Worm (Caenorhabditis elegans) whole organism, L1 larva: ENCODE measurements around the gene Y43F8B.7.

Source experiments
- aha-1 ChIP-seq: fragments of 150-350 bp; optimal IDR thresholded peaks from 2 replicates; lab custom pipeline; 2014; ENCODE audit warnings: missing biosample characterization, missing genetic modification characterization
- mdl-1 ChIP-seq, 2 experiments: fragments of 150-350 bp; optimal IDR thresholded peaks; 2 replicates each; lab custom pipeline; 2014 to 2017; ENCODE audit warnings: missing biosample characterization in 2 of 2, missing genetic modification characterization in 2 of 2, inconsistent platforms in 1 of 2
- nhr-71 ChIP-seq: sonication (generic microtip); optimal IDR thresholded peaks from 2 replicates; lab custom pipeline; 2016; ENCODE audit warnings: mild to moderate bottlenecking, missing genetic modification characterization, moderate library complexity, missing compliant biosample characterization
- sox-4 ChIP-seq: sonication (generic microtip); optimal IDR thresholded peaks from 2 replicates; lab custom pipeline; 2016; ENCODE audit warnings: missing genetic modification characterization, missing compliant biosample characterization
- unc-62 ChIP-seq: fragments of 150-350 bp; optimal IDR thresholded peaks from 2 replicates; lab custom pipeline; 2014; ENCODE audit warnings: missing biosample characterization, missing genetic modification reagents, missing genetic modification characterization

DNA sequence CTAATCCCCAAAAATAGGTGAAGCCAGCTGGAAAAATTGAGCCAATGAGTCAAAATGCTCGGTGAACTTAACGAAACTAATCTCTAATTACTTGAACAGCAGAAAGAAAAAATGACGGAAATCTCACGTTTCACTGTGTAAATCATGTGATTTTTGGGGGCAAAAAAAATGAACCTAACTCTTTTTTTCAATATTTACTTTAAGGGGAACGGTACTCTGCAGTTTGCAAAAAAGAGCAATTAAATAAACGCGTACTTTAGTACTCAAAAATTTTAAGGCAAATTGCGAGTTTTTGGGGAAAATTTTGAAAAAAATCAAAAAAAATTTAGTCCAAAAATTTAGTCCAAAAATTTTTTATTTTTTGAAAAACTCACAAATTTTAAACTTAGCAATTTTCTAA, 40.5 kb downstream of the Y43F8B.7 start:
- TF ChIP-seq aha-1 (tag; lab: Kevin White, UChicago) (no peak), mdl-1 (tag; optimal IDR thresholded peaks at IDR 0.05; lab: Kevin White, UChicago) (no peak), unc-62 (no peak), nhr-71 (tag; lab: Kevin White, UChicago) (no peak), sox-4 (tag; lab: Kevin White, UChicago) (no peak)
